Fruit fly (Drosophila melanogaster) whole organism, embryonic: Measurements from ENCODE around the gene Klp67A.

Experiments used
- Aef1 ChIP-seq: fragments of 200-800 bp; sonication (Bioruptor generic); IDR thresholded peaks from 3 replicates; pipeline ENCODE4 v1.3.6; 2022; ENCODE audit warnings: missing biosample characterization, missing genetic modification characterization
- Atf-2 ChIP-seq: fragments of 200-800 bp; sonication (Bioruptor generic); optimal IDR thresholded peaks from 2 replicates; lab custom pipeline; 2016; ENCODE audit warnings: missing biosample characterization, missing genetic modification characterization
- B-H1 ChIP-seq: fragments of 200-800 bp; sonication (Bioruptor generic); IDR thresholded peaks from 3 replicates; pipeline ENCODE4 v1.3.6; 2022; ENCODE audit warnings: missing biosample characterization, missing genetic modification characterization
- CG10462 ChIP-seq: fragments of 200-800 bp; sonication (Bioruptor generic); optimal IDR thresholded peaks from 2 replicates; lab custom pipeline; 2016; ENCODE audit warnings: missing biosample characterization, missing genetic modification characterization
- CG12071 ChIP-seq: fragments of 200-800 bp; sonication (Bioruptor generic); optimal IDR thresholded peaks from 3 replicates; lab custom pipeline; 2018; ENCODE audit warnings: missing biosample characterization, mild to moderate bottlenecking, missing genetic modification characterization
- CG1233 ChIP-seq: fragments of 200-800 bp; sonication (Bioruptor generic); optimal IDR thresholded peaks from 4 replicates; lab custom pipeline; 2018; ENCODE audit warnings: missing biosample characterization, mild to moderate bottlenecking, missing genetic modification characterization
- CG13624 ChIP-seq: fragments of 200-800 bp; sonication (Bioruptor generic); optimal IDR thresholded peaks from 2 replicates; lab custom pipeline; 2016; ENCODE audit warnings: missing biosample characterization, missing genetic modification characterization
- CG1529 ChIP-seq: fragments of 200-800 bp; sonication (Bioruptor generic); optimal IDR thresholded peaks from 3 replicates; lab custom pipeline; 2018; ENCODE audit warnings: missing biosample characterization, missing genetic modification characterization
- CG15514 ChIP-seq: fragments of 200-800 bp; sonication (Bioruptor generic); optimal IDR thresholded peaks from 3 replicates; lab custom pipeline; 2017; ENCODE audit warnings: missing biosample characterization, missing genetic modification characterization, mild to moderate bottlenecking, moderate library complexity, missing genetic modification reagents
- CG2202 ChIP-seq: fragments of 200-800 bp; sonication (Bioruptor generic); optimal IDR thresholded peaks from 2 replicates; lab custom pipeline; 2018; ENCODE audit warnings: missing biosample characterization, mild to moderate bottlenecking, missing genetic modification characterization
- CG31441 ChIP-seq: fragments of 200-800 bp; sonication (Bioruptor generic); IDR thresholded peaks from 2 replicates; pipeline ENCODE4 v1.3.6; 2022; ENCODE audit warnings: missing biosample characterization, missing genetic modification characterization
- CG32772 ChIP-seq: fragments of 200-800 bp; sonication (Bioruptor generic); IDR thresholded peaks from 2 replicates; pipeline ENCODE4 v1.3.6; 2022; ENCODE audit warnings: missing biosample characterization, missing genetic modification characterization
- CG33213 ChIP-seq: fragments of 200-800 bp; sonication (Bioruptor generic); optimal IDR thresholded peaks from 3 replicates; lab custom pipeline; 2016; ENCODE audit warnings: missing biosample characterization, missing genetic modification characterization
- CG4360 ChIP-seq: fragments of 200-800 bp; sonication (Bioruptor generic); IDR thresholded peaks from 2 replicates; pipeline ENCODE4 v1.3.6; 2022; ENCODE audit warnings: missing biosample characterization, missing genetic modification characterization
- CG4707 ChIP-seq: fragments of 200-800 bp; sonication (Bioruptor generic); optimal IDR thresholded peaks from 2 replicates; lab custom pipeline; 2018; ENCODE audit warnings: missing biosample characterization, mild to moderate bottlenecking, missing genetic modification characterization, moderate library complexity
- CG6654 ChIP-seq: fragments of 200-800 bp; sonication (Bioruptor generic); optimal IDR thresholded peaks from 2 replicates; lab custom pipeline; 2017; ENCODE audit warnings: missing biosample characterization, mild to moderate bottlenecking, missing genetic modification characterization
- CG7357 ChIP-seq: fragments of 200-800 bp; sonication (Bioruptor generic); IDR thresholded peaks from 3 replicates; pipeline ENCODE4 v1.3.6; 2022; ENCODE audit warnings: missing biosample characterization, missing genetic modification characterization
- CG7987 ChIP-seq: fragments of 200-800 bp; sonication (Bioruptor generic); optimal IDR thresholded peaks from 2 replicates; lab custom pipeline; 2018; ENCODE audit warnings: missing biosample characterization, mild to moderate bottlenecking, missing genetic modification characterization, moderate library complexity
- CG8089 ChIP-seq: fragments of 200-800 bp; sonication (Bioruptor generic); optimal IDR thresholded peaks from 3 replicates; lab custom pipeline; 2016; ENCODE audit warnings: missing biosample characterization, missing genetic modification characterization
- CG8388 ChIP-seq: fragments of 200-800 bp; sonication (Bioruptor generic); optimal IDR thresholded peaks from 2 replicates; lab custom pipeline; 2019; ENCODE audit warnings: missing biosample characterization, mild to moderate bottlenecking, missing genetic modification characterization, moderate library complexity
- Fer1 ChIP-seq: fragments of 200-800 bp; sonication (Bioruptor generic); optimal IDR thresholded peaks from 2 replicates; lab custom pipeline; 2017; ENCODE audit warnings: missing biosample characterization, mild to moderate bottlenecking, missing genetic modification characterization
- NfI ChIP-seq: fragments of 200-800 bp; sonication (Bioruptor generic); optimal IDR thresholded peaks from 3 replicates; lab custom pipeline; 2018; ENCODE audit warnings: missing biosample characterization, mild to moderate bottlenecking, missing genetic modification characterization, moderate library complexity
- Oaz ChIP-seq: fragments of 200-800 bp; sonication (Bioruptor generic); IDR thresholded peaks from 2 replicates; pipeline ENCODE4 v1.3.6; 2022; ENCODE audit warnings: missing biosample characterization, missing genetic modification characterization
- Opbp ChIP-seq: fragments of 200-800 bp; sonication (Bioruptor generic); IDR thresholded peaks from 3 replicates; pipeline ENCODE4 v1.3.6; 2022; ENCODE audit warnings: missing biosample characterization, missing genetic modification characterization; ENCODE audit not compliant: partially characterized antibody
- PHDP ChIP-seq: fragments of 200-800 bp; sonication (Bioruptor generic); optimal IDR thresholded peaks from 3 replicates; lab custom pipeline; 2018; ENCODE audit warnings: missing biosample characterization, mild to moderate bottlenecking, missing genetic modification characterization, moderate library complexity
- Pdp1 ChIP-seq, 2 experiments: fragments of 200-800 bp; sonication (Bioruptor generic); optimal IDR thresholded peaks; 3 replicates each; lab custom pipeline; 2016; ENCODE audit warnings: missing biosample characterization in 2 of 2, missing genetic modification characterization in 2 of 2, mild to moderate bottlenecking in 1 of 2, moderate library complexity in 1 of 2
- Scr ChIP-seq: fragments of 200-800 bp; sonication (Bioruptor generic); IDR thresholded peaks from 2 replicates; pipeline ENCODE4 v1.3.6; 2022; ENCODE audit warnings: missing biosample characterization, missing genetic modification characterization; ENCODE audit not compliant: partially characterized antibody
- Trl ChIP-seq, 3 experiments: fragments of >200 bp in 2 of 3; fragments of 200-800 bp in 1 of 3; sonication (Bioruptor generic) in 1 of 3; optimal IDR thresholded peaks; 2 replicates in 1 of 3; 3 replicates in 2 of 3; lab custom pipeline; 2016 to 2017; ENCODE audit warnings: missing biosample characterization in 1 of 3, missing genetic modification characterization in 1 of 3
- Xbp1 ChIP-seq: fragments of 200-800 bp; sonication (Bioruptor generic); optimal IDR thresholded peaks from 3 replicates; lab custom pipeline; 2016; ENCODE audit warnings: missing biosample characterization, mild to moderate bottlenecking, missing genetic modification characterization
- ab ChIP-seq: fragments of 200-800 bp; sonication (Bioruptor generic); optimal IDR thresholded peaks from 2 replicates; lab custom pipeline; 2016; ENCODE audit warnings: missing biosample characterization, missing genetic modification characterization
- abd-A ChIP-seq: fragments of 200-800 bp; sonication (Bioruptor generic); optimal IDR thresholded peaks from 3 replicates; lab custom pipeline; 2019; ENCODE audit warnings: missing biosample characterization, mild to moderate bottlenecking, missing genetic modification characterization, moderate library complexity
- amos ChIP-seq: fragments of 200-800 bp; sonication (Bioruptor generic); IDR thresholded peaks from 2 replicates; pipeline ENCODE4 v1.3.6; 2022; ENCODE audit warnings: missing biosample characterization, missing genetic modification characterization; ENCODE audit not compliant: partially characterized antibody
- aop ChIP-seq: fragments of 200-800 bp; sonication (Bioruptor generic); IDR thresholded peaks from 2 replicates; pipeline ENCODE4 v1.3.6; 2022; ENCODE audit warnings: missing biosample characterization, missing genetic modification characterization
- ara ChIP-seq: fragments of 200-800 bp; sonication (Bioruptor generic); IDR thresholded peaks from 2 replicates; pipeline ENCODE4 v1.3.6; 2022; ENCODE audit warnings: missing biosample characterization, missing genetic modification characterization
- bab2 ChIP-seq: fragments of 200-800 bp; sonication (Bioruptor generic); optimal IDR thresholded peaks from 2 replicates; lab custom pipeline; 2016; ENCODE audit warnings: missing biosample characterization, missing genetic modification characterization
- bigmax ChIP-seq: fragments of 200-800 bp; sonication (Bioruptor generic); optimal IDR thresholded peaks from 2 replicates; lab custom pipeline; 2018; ENCODE audit warnings: missing biosample characterization, mild to moderate bottlenecking, missing genetic modification characterization
- cad ChIP-seq: fragments of >200 bp; optimal IDR thresholded peaks from 2 replicates; lab custom pipeline; 2017; ENCODE audit warnings: missing biosample characterization, missing genetic modification characterization
- cg ChIP-seq: fragments of 200-800 bp; sonication (Bioruptor generic); optimal IDR thresholded peaks from 3 replicates; lab custom pipeline; 2019; ENCODE audit warnings: missing biosample characterization, mild to moderate bottlenecking, missing genetic modification characterization, moderate library complexity
- dati ChIP-seq: fragments of 200-800 bp; sonication (Bioruptor generic); IDR thresholded peaks from 2 replicates; pipeline ENCODE4 v1.3.6; 2022; ENCODE audit warnings: missing biosample characterization, missing genetic modification characterization
- ind ChIP-seq: fragments of 200-800 bp; sonication (Bioruptor generic); optimal IDR thresholded peaks from 3 replicates; lab custom pipeline; 2016; ENCODE audit warnings: missing biosample characterization, missing genetic modification characterization
- insv ChIP-seq, 2 experiments: fragments of 200-800 bp; sonication (Bioruptor generic); optimal IDR thresholded peaks; 3 replicates each; lab custom pipeline; 2016 to 2018; ENCODE audit warnings: missing biosample characterization in 2 of 2, missing genetic modification characterization in 2 of 2
- inv ChIP-seq: fragments of 200-800 bp; sonication (Bioruptor generic); IDR thresholded peaks from 2 replicates; pipeline ENCODE4 v1.3.6; 2022; ENCODE audit warnings: missing biosample characterization, missing genetic modification characterization; ENCODE audit not compliant: partially characterized antibody
- lilli ChIP-seq: fragments of 200-800 bp; sonication (Bioruptor generic); optimal IDR thresholded peaks from 3 replicates; lab custom pipeline; 2016; ENCODE audit warnings: missing biosample characterization, missing genetic modification characterization
- pros ChIP-seq: fragments of 200-800 bp; sonication (Bioruptor generic); optimal IDR thresholded peaks from 3 replicates; lab custom pipeline; 2019; ENCODE audit warnings: missing biosample characterization, mild to moderate bottlenecking, missing genetic modification characterization, moderate library complexity
- salm ChIP-seq: fragments of 200-800 bp; sonication (Bioruptor generic); optimal IDR thresholded peaks from 2 replicates; lab custom pipeline; 2018; ENCODE audit warnings: missing biosample characterization, mild to moderate bottlenecking, missing genetic modification characterization
- tin ChIP-seq: fragments of 200-800 bp; sonication (Bioruptor generic); optimal IDR thresholded peaks from 3 replicates; lab custom pipeline; 2016; ENCODE audit warnings: missing biosample characterization, missing genetic modification characterization
- ttk ChIP-seq: fragments of 200-800 bp; sonication (Bioruptor generic); IDR thresholded peaks from 2 replicates; pipeline ENCODE4 v2.1.2; 2022; ENCODE audit warnings: missing biosample characterization, missing genetic modification characterization
- unc-4 ChIP-seq: fragments of 200-800 bp; sonication (Bioruptor generic); IDR thresholded peaks from 2 replicates; pipeline ENCODE4 v1.3.6; 2022; ENCODE audit warnings: missing biosample characterization, missing genetic modification characterization; ENCODE audit not compliant: partially characterized antibody

Gene Klp67A

DNA sequence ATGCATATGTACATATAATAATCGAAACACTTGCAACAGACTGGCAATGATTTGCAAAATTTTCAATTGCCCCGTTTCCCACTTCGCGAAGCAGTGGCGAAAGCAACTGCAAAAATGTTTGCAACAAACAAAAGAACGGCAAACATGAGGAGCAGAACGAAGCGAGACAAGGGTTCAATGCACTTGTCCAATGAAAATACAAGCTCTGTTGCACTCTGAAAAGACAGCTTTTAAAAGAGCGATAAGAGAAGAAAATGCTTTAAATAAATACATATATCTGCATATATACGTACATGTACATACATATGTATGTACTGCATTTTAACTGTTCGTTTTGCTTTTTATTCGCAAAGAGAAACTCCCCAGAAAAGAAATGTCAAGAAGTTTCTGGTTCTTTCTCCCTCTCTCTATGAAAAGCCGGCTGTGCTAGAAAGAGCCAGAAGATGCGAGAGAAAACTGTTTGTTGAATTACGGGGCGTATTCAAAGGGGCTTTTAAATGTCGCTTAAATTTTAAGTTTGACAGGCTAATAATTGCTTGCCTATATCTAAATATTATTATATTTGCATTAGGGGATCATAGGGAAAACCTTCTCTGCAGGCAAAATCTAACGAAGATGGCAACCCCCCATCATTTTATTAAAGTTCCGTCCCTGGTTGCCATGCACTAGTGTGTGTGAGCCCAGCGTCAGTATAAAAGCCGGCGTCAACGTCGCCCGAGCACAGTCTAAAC is 16.7 kb upstream of the Klp67A start, which contains the start of gene Hsp27 (continued):
- TF ChIP-seq PHDP (tag; lab: Kevin White, UChicago) (peak; percentile 98), CG7987 (GFP tag; lab: Kevin White, UChicago) (peak; percentile 96), bigmax (GFP tag; lab: Kevin White, UChicago) (peak; percentile 71), CG1529 (GFP tag; lab: Kevin White, UChicago) (peak; percentile 98), CG2202 (tag; lab: Kevin White, UChicago) (peak; percentile 95), salm (tag; lab: Kevin White, UChicago) (peak; percentile 97), bab2 (GFP tag; lab: Kevin White, UChicago) (peak; percentile 93), Atf-2 (GFP tag; lab: Kevin White, UChicago) (peak; percentile 86), CG8089 (GFP tag; lab: Kevin White, UChicago) (peak; percentile 83), Trl (optimal IDR thresholded peaks at IDR 0.05; lab: Kevin White, UChicago) (peak; percentile 22 to 27), Trl (GFP tag; optimal IDR thresholded peaks at IDR 0.05; lab: Kevin White, UChicago) (peak; percentile 95), CG32772 (GFP tag; lab: Robert Waterston, UW) (peak; percentile 99), CG8388 (GFP tag; lab: Kevin White, UChicago) (peak; percentile 97), Oaz (GFP tag; lab: Robert Waterston, UW) (peak; percentile 89), unc-4 (GFP tag; lab: Robert Waterston, UW) (no peak), CG4707 (GFP tag; lab: Kevin White, UChicago) (peak; percentile 92), CG12071 (GFP tag; lab: Kevin White, UChicago) (peak; percentile 97), CG10462 (GFP tag; lab: Kevin White, UChicago) (peak; percentile 95), insv (GFP tag; optimal IDR thresholded peaks at IDR 0.05; lab: Kevin White, UChicago) (peak in 1 of 2 experiments; percentile 27), Xbp1 (peak; percentile 99), Opbp (GFP tag; lab: Robert Waterston, UW) (0 out of 3 replicates have a peak, but pooled peaks have one; percentile 50), Scr (no peak), CG13624 (GFP tag; lab: Kevin White, UChicago) (peak; percentile 96), Aef1 (GFP tag; lab: Robert Waterston, UW) (peak; percentile 98), B-H1 (GFP tag; lab: Robert Waterston, UW) (peak; percentile 98), CG1233 (GFP tag; lab: Kevin White, UChicago) (peak; percentile 97), ind (peak; percentile 99), Fer1 (GFP tag; lab: Kevin White, UChicago) (peak; percentile 97), CG33213 (GFP tag; lab: Kevin White, UChicago) (peak; percentile 96), cad (GFP tag; lab: Kevin White, UChicago) (no peak), aop (GFP tag; lab: Robert Waterston, UW) (peak; percentile 90), amos (GFP tag; lab: Robert Waterston, UW) (no peak; the same call in 1 of the 2 replicates), ara (GFP tag; lab: Robert Waterston, UW) (peak; percentile 99), abd-A (tag; lab: Kevin White, UChicago) (peak; percentile 64), pros (GFP tag; lab: Kevin White, UChicago) (no peak), NfI (GFP tag; lab: Kevin White, UChicago) (peak; percentile 97), CG15514 (GFP tag; lab: Kevin White, UChicago) (peak; percentile 93), ttk (GFP tag; lab: Robert Waterston, UW) (peak; percentile 98), CG7357 (GFP tag; lab: Robert Waterston, UW) (peak; percentile 96), ab (GFP tag; lab: Kevin White, UChicago) (peak; percentile 75), CG6654 (GFP tag; lab: Kevin White, UChicago) (peak; percentile 94), tin (GFP tag; lab: Kevin White, UChicago) (peak; percentile 98), lilli (GFP tag; lab: Kevin White, UChicago) (peak; percentile 98), CG4360 (peak; percentile 86), cg (GFP tag; lab: Kevin White, UChicago) (peak; percentile 90), inv (GFP tag; lab: Robert Waterston, UW) (no peak), Pdp1 (GFP tag; optimal IDR thresholded peaks at IDR 0.05; lab: Kevin White, UChicago) (peak; percentile 96 to 99), CG31441 (peak; percentile 99), dati (GFP tag; lab: Robert Waterston, UW) (peak; percentile 96)
